Fruit fly (Drosophila melanogaster): Measurements from ENCODE around the gene AdoR.

DNA sequence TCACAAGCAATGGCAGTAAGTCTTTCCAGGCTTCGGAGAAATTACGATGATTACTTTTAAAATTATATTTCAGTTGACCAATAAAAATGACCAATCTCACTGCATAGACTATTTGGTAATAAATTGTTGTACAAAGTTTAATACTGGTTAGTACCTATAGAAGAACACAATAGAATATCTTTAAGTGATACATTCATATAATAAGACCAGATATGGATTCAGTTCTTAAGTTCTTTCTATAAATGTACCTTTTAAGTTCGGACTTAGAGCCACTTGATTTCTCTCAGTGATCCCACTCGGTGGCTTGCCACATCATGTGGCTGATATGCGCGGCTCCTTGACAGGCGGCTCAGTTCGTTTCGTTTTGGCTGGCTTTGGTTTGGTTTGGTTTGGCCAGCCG is 13.8 kb upstream of the AdoR start:
- TF ChIP-seq psq (GFP tag; optimal IDR thresholded peaks at IDR 0.05) (no peak), slbo (GFP tag; IDR thresholded peaks at IDR 0.05) (no peak), CG2120 (GFP tag; optimal IDR thresholded peaks at IDR 0.05) (no peak), GATAe (GFP tag; conservative IDR thresholded peaks at IDR 0.05) (no peak), CG1647 (GFP tag; optimal IDR thresholded peaks at IDR 0.05) (no peak), ttk (GFP tag; IDR thresholded peaks at IDR 0.05) (no peak), Ravus (GFP tag; IDR thresholded peaks at IDR 0.05) (no peak), Doc2 (GFP tag; IDR thresholded peaks at IDR 0.05) (no peak), Blimp-1 (GFP tag; optimal IDR thresholded peaks at IDR 0.05) (no peak)

Measured in whole organism, embryonic.